Fruit fly (Drosophila melanogaster): ENCODE measurements around the gene MSAmiP.

- no peak for TF ChIP-seq CG7045 (GFP tag; optimal IDR thresholded peaks at IDR 0.05)
- TF ChIP-seq Mnt (GFP tag; optimal IDR thresholded peaks at IDR 0.05), result no peak
- TF ChIP-seq CG14711 (tag; optimal IDR thresholded peaks at IDR 0.05), result no peak
- TF ChIP-seq kay (GFP tag; ENCODE audit: borderline replicate concordance), result no peak
- no peak for TF ChIP-seq Crg-1 (GFP tag; optimal IDR thresholded peaks at IDR 0.05)
- TF ChIP-seq pad (GFP tag; optimal IDR thresholded peaks at IDR 0.05), result no peak
- no peak for TF ChIP-seq cnc (optimal IDR thresholded peaks at IDR 0.05)
- no peak for TF ChIP-seq CG33017 (tag; optimal IDR thresholded peaks at IDR 0.05)
- TF ChIP-seq bab1 (GFP tag; optimal IDR thresholded peaks at IDR 0.05), result no peak
Measured at dm6 chr3R:16923526-16924176, 27.6 kb upstream of the MSAmiP start.

Data from whole organism, adult.